Fruit fly (Drosophila melanogaster) whole organism, adult: Measurements from ENCODE around the gene CG12523.

ENCODE experiments used
- CG12768 ChIP-seq: fragments of 200-800 bp; sonication (Bioruptor generic); optimal IDR thresholded peaks from 2 replicates; lab custom pipeline; 2017; ENCODE audit warnings: missing biosample characterization, missing genetic modification characterization, mild to moderate bottlenecking, moderate library complexity, missing genetic modification reagents
- CG14711 ChIP-seq: fragments of 200-800 bp; sonication (Bioruptor generic); optimal IDR thresholded peaks from 2 replicates; lab custom pipeline; 2018; ENCODE audit warnings: missing biosample characterization, mild to moderate bottlenecking, missing genetic modification characterization, moderate library complexity
- CG33017 ChIP-seq: fragments of 200-800 bp; sonication (Bioruptor generic); optimal IDR thresholded peaks from 2 replicates; lab custom pipeline; 2018; ENCODE audit warnings: missing biosample characterization, mild to moderate bottlenecking, missing genetic modification characterization, moderate library complexity
- CG5204 ChIP-seq: fragments of 200-800 bp; sonication (Bioruptor generic); optimal IDR thresholded peaks from 2 replicates; lab custom pipeline; 2016; ENCODE audit warnings: missing biosample characterization, missing genetic modification characterization
- CG7045 ChIP-seq: fragments of 200-800 bp; sonication (Bioruptor generic); optimal IDR thresholded peaks from 2 replicates; lab custom pipeline; 2017; ENCODE audit warnings: missing biosample characterization, mild to moderate bottlenecking, missing genetic modification characterization
- CG7101 ChIP-seq: fragments of 200-800 bp; sonication (Bioruptor generic); optimal IDR thresholded peaks from 2 replicates; lab custom pipeline; 2018; ENCODE audit warnings: missing biosample characterization, mild to moderate bottlenecking, missing genetic modification characterization, moderate library complexity
- Clk ChIP-seq: fragments of 200-800 bp; sonication (Bioruptor generic); optimal IDR thresholded peaks from 2 replicates; lab custom pipeline; 2017; ENCODE audit warnings: missing biosample characterization, missing genetic modification characterization
- Crg-1 ChIP-seq: fragments of 200-800 bp; sonication (Bioruptor generic); optimal IDR thresholded peaks from 2 replicates; lab custom pipeline; 2016; ENCODE audit warnings: missing biosample characterization, missing genetic modification characterization
- cic ChIP-seq: fragments of 200-800 bp; sonication (Bioruptor generic); optimal IDR thresholded peaks from 2 replicates; lab custom pipeline; 2017; ENCODE audit warnings: missing biosample characterization, mild to moderate bottlenecking, missing genetic modification characterization, moderate library complexity
- kay ChIP-seq: fragments of 200-800 bp; sonication (Bioruptor generic); peaks from one replicate; lab custom pipeline; 2016; ENCODE audit warnings: missing biosample characterization, missing genetic modification characterization, borderline replicate concordance
- toe ChIP-seq: fragments of 200-800 bp; sonication (Bioruptor generic); optimal IDR thresholded peaks from 2 replicates; lab custom pipeline; 2016; ENCODE audit warnings: missing biosample characterization, missing genetic modification characterization

- TF ChIP-seq Crg-1 (GFP tag; lab: Kevin White, UChicago) (no peak), cic (GFP tag; lab: Kevin White, UChicago) (no peak), kay (GFP tag; lab: Kevin White, UChicago) (no peak), CG12768 (GFP tag; lab: Kevin White, UChicago) (no peak), CG14711 (tag; lab: Kevin White, UChicago) (no peak), CG5204 (GFP tag; lab: Kevin White, UChicago) (no peak), CG33017 (tag; lab: Kevin White, UChicago) (no peak), CG7045 (GFP tag; lab: Kevin White, UChicago) (no peak), CG7101 (tag; lab: Kevin White, UChicago) (no peak), Clk (no peak), toe (GFP tag; lab: Kevin White, UChicago) (no peak)
Measured at dm6 chr3L:10767181-10768095, 33.6 kb upstream of the CG12523 start.
